Fruit fly (Drosophila melanogaster): ENCODE data around the gene CG9393.

DNA sequence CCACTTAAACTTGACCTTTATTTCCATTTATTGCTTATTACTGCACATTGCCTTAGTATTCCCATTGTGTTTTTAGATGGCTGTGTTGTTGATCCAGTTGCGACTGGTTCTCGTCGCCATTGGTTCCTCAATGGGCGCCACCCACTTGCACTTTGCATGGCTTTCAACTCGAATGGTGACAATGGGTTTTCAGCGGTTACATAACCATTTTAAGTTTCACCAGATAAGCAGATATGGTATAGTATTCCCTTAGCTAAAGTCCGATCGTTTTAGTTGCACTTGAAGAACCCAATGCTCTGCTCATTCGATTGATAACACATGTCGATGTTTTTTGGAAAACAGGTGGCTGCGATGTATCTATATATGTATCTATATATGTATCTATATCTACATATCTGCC lies 38.5 kb upstream of the CG9393 start:
- TF ChIP-seq CG8478 (optimal IDR thresholded peaks at IDR 0.05) (no peak), CTCF (optimal IDR thresholded peaks at IDR 0.05) (no peak)

Measured in S2 (cell line).